Worm (Caenorhabditis elegans) whole organism, L2 larva: Measurements from ENCODE around the gene str-114.

Source experiments
- C34F6.9 ChIP-seq: fragments of 150-350 bp; optimal IDR thresholded peaks from 2 replicates; lab custom pipeline; 2014; ENCODE audit warnings: missing biosample characterization, missing genetic modification characterization
- F13H6.1 ChIP-seq: sonication (generic microtip); optimal IDR thresholded peaks from 2 replicates; lab custom pipeline; 2016; ENCODE audit warnings: missing genetic modification characterization, missing compliant biosample characterization
- R02D3.7 ChIP-seq: fragments of 150-350 bp; optimal IDR thresholded peaks from 2 replicates; lab custom pipeline; 2014; ENCODE audit warnings: missing biosample characterization, missing genetic modification characterization
- Y55F3AM.14 ChIP-seq: fragments of 200-800 bp; sonication (Bioruptor generic); optimal IDR thresholded peaks from 2 replicates; lab custom pipeline; 2018; ENCODE audit warnings: mild to moderate bottlenecking, missing genetic modification characterization, missing compliant biosample characterization
- ZK546.5 ChIP-seq: sonication (generic microtip); optimal IDR thresholded peaks from 2 replicates; lab custom pipeline; 2017; ENCODE audit warnings: missing biosample characterization, missing genetic modification characterization
- alr-1 ChIP-seq: fragments of 150-350 bp; optimal IDR thresholded peaks from 2 replicates; lab custom pipeline; 2014; ENCODE audit warnings: missing biosample characterization, missing genetic modification characterization
- aly-2 ChIP-seq: fragments of 150-350 bp; optimal IDR thresholded peaks from 2 replicates; lab custom pipeline; 2014; ENCODE audit warnings: missing biosample characterization, missing genetic modification characterization
- ama-1 ChIP-seq: fragments of 150-350 bp; optimal IDR thresholded peaks from 2 replicates; lab custom pipeline; 2018; ENCODE audit warnings: inconsistent platforms
- blmp-1 ChIP-seq: sonication (generic microtip); optimal IDR thresholded peaks from 2 replicates; lab custom pipeline; 2017; ENCODE audit warnings: missing genetic modification characterization, mild to moderate bottlenecking, missing compliant biosample characterization, antibody characterized with exemption, moderate library complexity; ENCODE audit not compliant: insufficient read depth
- ceh-16 ChIP-seq: fragments of 150-350 bp; optimal IDR thresholded peaks from 2 replicates; lab custom pipeline; 2014; ENCODE audit warnings: missing biosample characterization, missing genetic modification characterization
- crh-2 ChIP-seq: sonication (generic microtip); optimal IDR thresholded peaks from 2 replicates; lab custom pipeline; 2017; ENCODE audit warnings: missing biosample characterization, missing genetic modification characterization
- dmd-4 ChIP-seq: sonication (generic microtip); optimal IDR thresholded peaks from 2 replicates; lab custom pipeline; 2017; ENCODE audit warnings: missing biosample characterization, missing genetic modification characterization
- egl-27 ChIP-seq: sonication (generic microtip); optimal IDR thresholded peaks from 3 replicates; lab custom pipeline; 2017; ENCODE audit warnings: missing biosample characterization, missing genetic modification reagents, missing genetic modification characterization
- elt-1 ChIP-seq: fragments of 150-350 bp; optimal IDR thresholded peaks from 2 replicates; lab custom pipeline; 2014; ENCODE audit warnings: missing biosample characterization, missing genetic modification characterization
- elt-3 ChIP-seq: sonication (generic microtip); optimal IDR thresholded peaks from 2 replicates; lab custom pipeline; 2017; ENCODE audit warnings: missing biosample characterization, missing genetic modification characterization
- fos-1 ChIP-seq: fragments of 150-350 bp; optimal IDR thresholded peaks from 2 replicates; lab custom pipeline; 2014; ENCODE audit warnings: missing biosample characterization, missing genetic modification characterization
- gmeb-1 ChIP-seq: fragments of 150-350 bp; optimal IDR thresholded peaks from 2 replicates; lab custom pipeline; 2014; ENCODE audit warnings: missing biosample characterization, missing genetic modification characterization
- lin-13 ChIP-seq: fragments of 150-350 bp; optimal IDR thresholded peaks from 2 replicates; lab custom pipeline; 2014; ENCODE audit warnings: missing biosample characterization, missing genetic modification reagents, missing genetic modification characterization
- mab-5 ChIP-seq: fragments of 150-350 bp; optimal IDR thresholded peaks from 2 replicates; lab custom pipeline; 2014; ENCODE audit warnings: missing biosample characterization, missing genetic modification characterization
- mbf-1 ChIP-seq: sonication (generic microtip); optimal IDR thresholded peaks from 2 replicates; lab custom pipeline; 2017; ENCODE audit warnings: missing biosample characterization, missing genetic modification characterization
- mdl-1 ChIP-seq, 2 experiments: fragments of 150-350 bp in 1 of 2; sonication (generic microtip) in 1 of 2; optimal IDR thresholded peaks; 2 replicates each; lab custom pipeline; 2017; ENCODE audit warnings: missing biosample characterization in 2 of 2, missing genetic modification characterization in 2 of 2
- nhr-11 ChIP-seq: fragments of 150-350 bp; optimal IDR thresholded peaks from 2 replicates; lab custom pipeline; 2014; ENCODE audit warnings: missing biosample characterization, missing genetic modification characterization
- nhr-12 ChIP-seq: fragments of 150-350 bp; optimal IDR thresholded peaks from 2 replicates; lab custom pipeline; 2014; ENCODE audit warnings: missing biosample characterization, missing genetic modification characterization
- nhr-129 ChIP-seq: fragments of 150-350 bp; optimal IDR thresholded peaks from 2 replicates; lab custom pipeline; 2014; ENCODE audit warnings: missing biosample characterization, missing genetic modification characterization
- nhr-21 ChIP-seq: fragments of 150-350 bp; optimal IDR thresholded peaks from 2 replicates; lab custom pipeline; 2014; ENCODE audit warnings: missing biosample characterization, missing genetic modification characterization
- nhr-23 ChIP-seq: fragments of 150-350 bp; optimal IDR thresholded peaks from 2 replicates; lab custom pipeline; 2014; ENCODE audit warnings: missing biosample characterization, missing genetic modification reagents, missing genetic modification characterization
- nhr-237 ChIP-seq: fragments of 150-350 bp; optimal IDR thresholded peaks from 2 replicates; lab custom pipeline; 2014; ENCODE audit warnings: missing biosample characterization, missing genetic modification characterization
- nhr-6 ChIP-seq: fragments of 150-350 bp; optimal IDR thresholded peaks from 2 replicates; lab custom pipeline; 2014; ENCODE audit warnings: missing biosample characterization, missing genetic modification characterization
- nhr-77 ChIP-seq: fragments of 150-350 bp; optimal IDR thresholded peaks from 2 replicates; lab custom pipeline; 2014; ENCODE audit warnings: missing biosample characterization, missing genetic modification characterization
- peb-1 ChIP-seq: fragments of 150-350 bp; optimal IDR thresholded peaks from 2 replicates; lab custom pipeline; 2014; ENCODE audit warnings: missing biosample characterization, missing genetic modification characterization
- sem-4 ChIP-seq: fragments of 150-350 bp; optimal IDR thresholded peaks from 2 replicates; lab custom pipeline; 2014; ENCODE audit warnings: missing biosample characterization, missing genetic modification reagents, missing genetic modification characterization
- skn-1 ChIP-seq: sonication (generic microtip); optimal IDR thresholded peaks from 2 replicates; lab custom pipeline; 2017; ENCODE audit warnings: missing biosample characterization, missing genetic modification characterization
- sma-3 ChIP-seq: sonication (generic microtip); optimal IDR thresholded peaks from 2 replicates; lab custom pipeline; 2016; ENCODE audit warnings: missing genetic modification reagents, missing genetic modification characterization, missing compliant biosample characterization
- sma-9 ChIP-seq, 2 experiments: fragments of 150-350 bp in 1 of 2; sonication (generic microtip) in 1 of 2; optimal IDR thresholded peaks; 2 replicates each; lab custom pipeline; 2014 to 2016; ENCODE audit warnings: missing genetic modification characterization in 2 of 2, mild to moderate bottlenecking in 1 of 2, missing biosample characterization in 1 of 2, missing compliant biosample characterization in 1 of 2, missing genetic modification reagents in 1 of 2, moderate library complexity in 1 of 2
- snpc-4 ChIP-seq: fragments of 150-350 bp; optimal IDR thresholded peaks from 2 replicates; lab custom pipeline; 2014; ENCODE audit warnings: missing biosample characterization, missing genetic modification characterization
- unc-39 ChIP-seq: fragments of 150-350 bp; optimal IDR thresholded peaks from 2 replicates; lab custom pipeline; 2014; ENCODE audit warnings: missing biosample characterization, missing genetic modification characterization
- unc-55 ChIP-seq: fragments of 150-350 bp; sonication (generic microtip); optimal IDR thresholded peaks from 3 replicates; lab custom pipeline; 2014; ENCODE audit warnings: missing biosample characterization, missing genetic modification reagents, missing genetic modification characterization
- unc-62 ChIP-seq: fragments of 150-350 bp; optimal IDR thresholded peaks from 2 replicates; lab custom pipeline; 2014; ENCODE audit warnings: missing biosample characterization, missing genetic modification reagents, missing genetic modification characterization
- zag-1 ChIP-seq: fragments of 150-350 bp; optimal IDR thresholded peaks from 2 replicates; lab custom pipeline; 2014; ENCODE audit warnings: missing biosample characterization, missing genetic modification characterization
- ztf-1 ChIP-seq: fragments of 200-800 bp; sonication (Bioruptor generic); conservative IDR thresholded peaks from 2 replicates; pipeline ENCODE4 v1.3.6; 2022; ENCODE audit warnings: missing genetic modification characterization, missing compliant biosample characterization
- ztf-11 ChIP-seq: sonication (generic microtip); optimal IDR thresholded peaks from 2 replicates; lab custom pipeline; 2017; ENCODE audit warnings: missing biosample characterization, missing genetic modification characterization
- ztf-4 ChIP-seq: fragments of 150-350 bp; optimal IDR thresholded peaks from 2 replicates; lab custom pipeline; 2014; ENCODE audit warnings: missing biosample characterization, missing genetic modification characterization

str-114 gene

ce11 chrV:3631591-3631990 lies 18.0 kb upstream of the str-114 start, which contains the start of gene F59B1.6:
F59B1.6 (minus strand) TSS chrV:3631691.
- no peak for TF ChIP-seq Y55F3AM.14 (GFP tag; lab: Kevin White, UChicago)
- TF ChIP-seq ama-1 (lab: Kevin White, UChicago) = no peak
- no peak for TF ChIP-seq nhr-23
- no peak for TF ChIP-seq crh-2 (tag; lab: Kevin White, UChicago)
- no peak for TF ChIP-seq nhr-11 (tag; lab: Kevin White, UChicago)
- no peak for TF ChIP-seq lin-13 (GFP tag; lab: Kevin White, UChicago)
- no peak for TF ChIP-seq F13H6.1 (tag; lab: Kevin White, UChicago)
- TF ChIP-seq sem-4 (tag; lab: Kevin White, UChicago) = no peak
- TF ChIP-seq elt-3 = no peak
- TF ChIP-seq elt-1 (tag; lab: Kevin White, UChicago) = no peak
- no peak for TF ChIP-seq nhr-6 (tag; lab: Kevin White, UChicago)
- no peak for TF ChIP-seq ztf-4

DNA sequence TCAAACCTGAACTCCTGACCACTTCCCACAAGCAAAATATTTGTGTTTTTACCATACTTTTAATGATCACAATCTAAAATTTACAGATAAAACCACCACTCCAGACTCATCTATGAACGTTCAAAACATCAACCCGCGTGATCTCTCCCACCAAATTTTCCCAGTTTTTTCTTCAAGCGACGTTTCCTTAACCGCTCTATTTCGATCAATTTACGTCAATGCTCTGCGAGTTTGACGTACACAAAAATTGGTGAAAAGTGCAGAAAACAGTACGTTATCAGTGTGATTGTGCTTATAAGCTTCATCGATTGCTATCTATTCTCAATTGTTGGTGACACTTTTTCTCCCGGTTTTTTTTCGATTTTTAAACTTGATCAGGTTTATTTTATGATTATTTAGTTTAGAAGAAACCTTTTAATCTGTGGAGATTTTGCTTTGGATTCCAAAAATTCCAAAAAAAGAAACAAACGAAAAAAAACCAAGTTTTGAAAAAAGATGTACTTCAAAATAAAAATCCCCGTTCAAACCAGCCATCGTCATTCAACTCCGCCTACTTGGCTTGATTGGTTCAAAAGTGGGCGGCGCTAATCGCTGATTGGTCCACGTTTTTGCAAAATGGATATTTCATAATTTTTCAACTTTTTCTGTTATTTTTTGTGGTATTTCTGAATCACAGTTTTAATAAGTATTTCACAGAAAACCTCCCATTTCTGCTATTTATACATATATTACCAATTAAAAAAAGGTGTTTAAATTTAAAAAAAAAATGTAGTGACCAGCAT lies 17.1 kb upstream of the str-114 start:
- TF ChIP-seq F13H6.1 (tag; lab: Kevin White, UChicago) (peak; percentile 15), R02D3.7 (tag; lab: Kevin White, UChicago) (no peak), ztf-1 (no peak), elt-1 (tag; lab: Kevin White, UChicago) (no peak), egl-27 (tag; lab: Kevin White, UChicago) (no peak), unc-55 (GFP tag; lab: Kevin White, UChicago) (no peak), nhr-129 (tag; lab: Kevin White, UChicago) (peak; percentile 38), nhr-237 (no peak), snpc-4 (no peak), Y55F3AM.14 (GFP tag; lab: Kevin White, UChicago) (no peak), skn-1 (tag; lab: Kevin White, UChicago) (no peak), sma-9 (GFP tag; optimal IDR thresholded peaks at IDR 0.05; lab: Kevin White, UChicago) (peak; percentile 68), sma-9 (tag; optimal IDR thresholded peaks at IDR 0.05; lab: Kevin White, UChicago) (no peak), gmeb-1 (peak; percentile 21), zag-1 (tag; lab: Kevin White, UChicago) (no peak), C34F6.9 (tag; lab: Kevin White, UChicago) (no peak), unc-62 (GFP tag; lab: Kevin White, UChicago) (no peak), aly-2 (tag; lab: Kevin White, UChicago) (no peak), crh-2 (tag; lab: Kevin White, UChicago) (peak; percentile 48), fos-1 (peak; percentile 46), nhr-21 (tag; lab: Kevin White, UChicago) (no peak), alr-1 (tag; lab: Kevin White, UChicago) (no peak)
- TF ChIP-seq, all 48 proteins: peak for 6

ce11 chrV:3633041-3633440 lies 16.5 kb upstream of the str-114 start, which contains the start of gene F59B1.2:
F59B1.2 (plus strand) TSS chrV:3633341.
- no peak for TF ChIP-seq F13H6.1 (tag; lab: Kevin White, UChicago)
- TF ChIP-seq dmd-4 (tag; lab: Kevin White, UChicago) = no peak
- TF ChIP-seq peb-1 = no peak

- no peak for TF ChIP-seq mab-5 (tag; lab: Kevin White, UChicago)
- TF ChIP-seq peb-1 = no peak
- no peak for TF ChIP-seq ZK546.5
- peak; percentile 24 for TF ChIP-seq nhr-129 (tag; lab: Kevin White, UChicago)
- no peak for TF ChIP-seq dmd-4 (tag; lab: Kevin White, UChicago)
- no peak for TF ChIP-seq ztf-11 (tag; lab: Kevin White, UChicago)
- TF ChIP-seq Y55F3AM.14 (GFP tag; lab: Kevin White, UChicago) = no peak
- no peak for TF ChIP-seq unc-39 (tag; lab: Kevin White, UChicago)
- peak; percentile 18 for TF ChIP-seq gmeb-1
- peak; percentile 22 for TF ChIP-seq ama-1 (lab: Kevin White, UChicago)
- no peak for TF ChIP-seq mdl-1 (tag; optimal IDR thresholded peaks at IDR 0.05; lab: Kevin White, UChicago)
- TF ChIP-seq nhr-23 = no peak
- no peak for TF ChIP-seq nhr-6 (tag; lab: Kevin White, UChicago)
- TF ChIP-seq sma-9 (GFP tag; optimal IDR thresholded peaks at IDR 0.05; lab: Kevin White, UChicago) = peak; percentile 50
- no peak for TF ChIP-seq sma-9 (tag; optimal IDR thresholded peaks at IDR 0.05; lab: Kevin White, UChicago)
- TF ChIP-seq nhr-77 = no peak
- TF ChIP-seq F13H6.1 (tag; lab: Kevin White, UChicago) = peak; percentile 42
- no peak for TF ChIP-seq mbf-1 (tag; lab: Kevin White, UChicago)
- no peak for TF ChIP-seq nhr-12 (tag; lab: Kevin White, UChicago)
- TF ChIP-seq zag-1 (tag; lab: Kevin White, UChicago) = no peak
- TF ChIP-seq snpc-4 = no peak
- no peak for TF ChIP-seq R02D3.7 (tag; lab: Kevin White, UChicago)
- no peak for TF ChIP-seq alr-1 (tag; lab: Kevin White, UChicago)
- TF ChIP-seq ceh-16 (tag; lab: Kevin White, UChicago) = no peak
- TF ChIP-seq unc-55 (GFP tag; lab: Kevin White, UChicago) = no peak
- no peak for TF ChIP-seq unc-62 (GFP tag; lab: Kevin White, UChicago)
- TF ChIP-seq fos-1 = peak; percentile 75
- TF ChIP-seq elt-1 (tag; lab: Kevin White, UChicago) = no peak
- TF ChIP-seq aly-2 (tag; lab: Kevin White, UChicago) = no peak
- TF ChIP-seq sma-3 (GFP tag; lab: Kevin White, UChicago) = peak; percentile 3
- TF ChIP-seq blmp-1 (tag; lab: Kevin White, UChicago) = no peak
Measured at ce11 chrV:3634293-3635016, 15.1 kb upstream of the str-114 start.
